Worm (Caenorhabditis elegans) whole organism, late embryonic: ENCODE data around the gene ZK899.2.
"Not testable (repeated sequence)": the region's sequence is repeated elsewhere in the genome, so short reads cannot be mapped to it uniquely, and the experiment has no call there.

Experiments
- C08G9.2 ChIP-seq: sonication (generic microtip); optimal IDR thresholded peaks from 2 replicates; lab custom pipeline; 2016; ENCODE audit warnings: mild to moderate bottlenecking, missing genetic modification characterization, moderate library complexity, missing compliant biosample characterization
- ahr-1 ChIP-seq: sonication (generic microtip); optimal IDR thresholded peaks from 2 replicates; lab custom pipeline; 2016; ENCODE audit warnings: missing genetic modification characterization, missing compliant biosample characterization
- ama-1 ChIP-seq: fragments of 150-350 bp; optimal IDR thresholded peaks from 2 replicates; lab custom pipeline; 2014
- ceh-14 ChIP-seq: sonication (generic microtip); optimal IDR thresholded peaks from 2 replicates; lab custom pipeline; 2016; ENCODE audit warnings: missing genotype, missing genetic modification characterization, missing compliant biosample characterization
- ceh-18 ChIP-seq: sonication (generic microtip); optimal IDR thresholded peaks from 2 replicates; lab custom pipeline; 2016; ENCODE audit warnings: missing genetic modification characterization, missing compliant biosample characterization
- ceh-2 ChIP-seq: sonication (generic microtip); optimal IDR thresholded peaks from 2 replicates; lab custom pipeline; 2016; ENCODE audit warnings: missing genotype, missing genetic modification characterization, missing compliant biosample characterization
- ceh-22 ChIP-seq: sonication (generic microtip); optimal IDR thresholded peaks from 2 replicates; lab custom pipeline; 2017; ENCODE audit warnings: missing biosample characterization, missing genetic modification characterization
- ceh-24 ChIP-seq: sonication (generic microtip); optimal IDR thresholded peaks from 2 replicates; lab custom pipeline; 2016; ENCODE audit warnings: mild to moderate bottlenecking, missing genetic modification characterization, missing compliant biosample characterization
- ceh-30 ChIP-seq: fragments of 150-350 bp; optimal IDR thresholded peaks from 2 replicates; lab custom pipeline; 2014; ENCODE audit warnings: missing biosample characterization, missing genetic modification characterization
- ceh-45 ChIP-seq: fragments of 200-800 bp; sonication (Bioruptor generic); IDR thresholded peaks from 2 replicates; pipeline ENCODE4 v1.3.6; 2022; ENCODE audit warnings: missing genetic modification reagents, missing genetic modification characterization, missing compliant biosample characterization
- ceh-6 ChIP-seq: fragments of 200-800 bp; sonication (Bioruptor generic); optimal IDR thresholded peaks from 2 replicates; lab custom pipeline; 2018; ENCODE audit warnings: mild to moderate bottlenecking, missing genetic modification characterization, missing compliant biosample characterization
- ceh-9 ChIP-seq: sonication (generic microtip); optimal IDR thresholded peaks from 2 replicates; lab custom pipeline; 2016; ENCODE audit warnings: mild to moderate bottlenecking, missing genetic modification characterization, inconsistent platforms, missing compliant biosample characterization
- dmd-4 ChIP-seq: sonication (generic microtip); optimal IDR thresholded peaks from 2 replicates; lab custom pipeline; 2016; ENCODE audit warnings: borderline replicate concordance, missing genetic modification characterization, missing compliant biosample characterization
- elt-4 ChIP-seq: sonication (generic microtip); optimal IDR thresholded peaks from 2 replicates; lab custom pipeline; 2016; ENCODE audit warnings: missing genetic modification characterization, missing compliant biosample characterization
- ets-4 ChIP-seq: sonication (generic microtip); optimal IDR thresholded peaks from 2 replicates; lab custom pipeline; 2016; ENCODE audit warnings: missing genetic modification characterization, missing compliant biosample characterization
- eyg-1 ChIP-seq: sonication (generic microtip); optimal IDR thresholded peaks from 2 replicates; lab custom pipeline; 2016; ENCODE audit warnings: missing genotype, missing genetic modification characterization, missing compliant biosample characterization
- fax-1 ChIP-seq: sonication (generic microtip); optimal IDR thresholded peaks from 2 replicates; lab custom pipeline; 2016; ENCODE audit warnings: missing genotype, missing genetic modification characterization, missing compliant biosample characterization
- fkh-10 ChIP-seq: fragments of 150-350 bp; optimal IDR thresholded peaks from 2 replicates; lab custom pipeline; 2014; ENCODE audit warnings: missing biosample characterization, missing genetic modification reagents, missing genetic modification characterization
- gmeb-2 ChIP-seq: sonication (generic microtip); optimal IDR thresholded peaks from 2 replicates; lab custom pipeline; 2016; ENCODE audit warnings: missing genetic modification characterization, inconsistent platforms, missing compliant biosample characterization
- hlh-13 ChIP-seq: fragments of 200-800 bp; sonication (Bioruptor generic); optimal IDR thresholded peaks from 2 replicates; lab custom pipeline; 2018; ENCODE audit warnings: mild to moderate bottlenecking, missing genetic modification characterization, missing compliant biosample characterization
- hlh-15 ChIP-seq: sonication (generic microtip); optimal IDR thresholded peaks from 2 replicates; lab custom pipeline; 2016; ENCODE audit warnings: missing genetic modification characterization, missing compliant biosample characterization
- hlh-30 ChIP-seq: sonication (generic microtip); optimal IDR thresholded peaks from 2 replicates; lab custom pipeline; 2017; ENCODE audit warnings: antibody characterized with exemption, missing genetic modification characterization, missing compliant biosample characterization; ENCODE audit not compliant: insufficient read depth
- hlh-8 ChIP-seq: sonication (generic microtip); optimal IDR thresholded peaks from 2 replicates; lab custom pipeline; 2016; ENCODE audit warnings: missing genotype, missing genetic modification characterization, missing compliant biosample characterization
- lim-6 ChIP-seq: sonication (generic microtip); optimal IDR thresholded peaks from 2 replicates; lab custom pipeline; 2016; ENCODE audit warnings: missing genetic modification characterization, missing compliant biosample characterization
- madf-2 ChIP-seq: sonication (generic microtip); optimal IDR thresholded peaks from 2 replicates; lab custom pipeline; 2017; ENCODE audit warnings: missing genetic modification characterization, missing compliant biosample characterization
- mec-3 ChIP-seq: sonication (generic microtip); optimal IDR thresholded peaks from 2 replicates; lab custom pipeline; 2016; ENCODE audit warnings: borderline replicate concordance, missing genetic modification characterization, missing compliant biosample characterization
- nhr-232 ChIP-seq: sonication (generic microtip); optimal IDR thresholded peaks from 2 replicates; lab custom pipeline; 2016; ENCODE audit warnings: missing genetic modification characterization, missing compliant biosample characterization
- pat-9 ChIP-seq: fragments of 200-800 bp; sonication (Bioruptor generic); optimal IDR thresholded peaks from 2 replicates; lab custom pipeline; 2018; ENCODE audit warnings: mild to moderate bottlenecking, missing genetic modification characterization, moderate library complexity, missing compliant biosample characterization
- pax-1 ChIP-seq: fragments of 150-350 bp; optimal IDR thresholded peaks from 2 replicates; lab custom pipeline; 2014; ENCODE audit warnings: missing biosample characterization, missing genetic modification characterization
- pha-2 ChIP-seq: sonication (generic microtip); optimal IDR thresholded peaks from 2 replicates; lab custom pipeline; 2017; ENCODE audit warnings: mild to moderate bottlenecking, missing genetic modification characterization, missing compliant biosample characterization
- pqm-1 ChIP-seq: sonication (generic microtip); optimal IDR thresholded peaks from 2 replicates; lab custom pipeline; 2016; ENCODE audit warnings: missing genetic modification characterization, missing compliant biosample characterization
- ref-2 ChIP-seq: sonication (generic microtip); optimal IDR thresholded peaks from 2 replicates; lab custom pipeline; 2016; ENCODE audit warnings: missing genetic modification characterization, missing compliant biosample characterization
- sdc-2 ChIP-seq: sonication (generic microtip); optimal IDR thresholded peaks from 2 replicates; lab custom pipeline; 2016; ENCODE audit warnings: missing genotype, missing genetic modification characterization, missing compliant biosample characterization
- sox-2 ChIP-seq: fragments of 200-800 bp; sonication (Bioruptor generic); IDR thresholded peaks from 2 replicates; pipeline ENCODE4 v1.3.6; 2022; ENCODE audit warnings: missing genetic modification reagents, missing genetic modification characterization, missing compliant biosample characterization
- sox-4 ChIP-seq: sonication (generic microtip); optimal IDR thresholded peaks from 2 replicates; lab custom pipeline; 2017; ENCODE audit warnings: mild to moderate bottlenecking, missing genetic modification characterization, inconsistent platforms, missing compliant biosample characterization
- syd-9 ChIP-seq: sonication (generic microtip); optimal IDR thresholded peaks from 2 replicates; lab custom pipeline; 2016; ENCODE audit warnings: mild to moderate bottlenecking, missing genetic modification characterization, moderate library complexity, missing compliant biosample characterization
- tbx-7 ChIP-seq: sonication (generic microtip); optimal IDR thresholded peaks from 2 replicates; lab custom pipeline; 2016; ENCODE audit warnings: missing genotype, missing genetic modification characterization, missing compliant biosample characterization
- unc-42 ChIP-seq: sonication (generic microtip); optimal IDR thresholded peaks from 2 replicates; lab custom pipeline; 2016; ENCODE audit warnings: missing genotype, missing genetic modification characterization, missing compliant biosample characterization
- unc-55 ChIP-seq: sonication (generic microtip); optimal IDR thresholded peaks from 2 replicates; lab custom pipeline; 2017; ENCODE audit warnings: missing biosample characterization, missing genetic modification reagents, missing genetic modification characterization
- unc-86 ChIP-seq: sonication (generic microtip); optimal IDR thresholded peaks from 2 replicates; lab custom pipeline; 2016; ENCODE audit warnings: missing genetic modification characterization, missing compliant biosample characterization
- zip-5 ChIP-seq: sonication (generic microtip); optimal IDR thresholded peaks from 2 replicates; lab custom pipeline; 2016; ENCODE audit warnings: missing genetic modification characterization, missing compliant biosample characterization

The ZK899.2 gene

DNA sequence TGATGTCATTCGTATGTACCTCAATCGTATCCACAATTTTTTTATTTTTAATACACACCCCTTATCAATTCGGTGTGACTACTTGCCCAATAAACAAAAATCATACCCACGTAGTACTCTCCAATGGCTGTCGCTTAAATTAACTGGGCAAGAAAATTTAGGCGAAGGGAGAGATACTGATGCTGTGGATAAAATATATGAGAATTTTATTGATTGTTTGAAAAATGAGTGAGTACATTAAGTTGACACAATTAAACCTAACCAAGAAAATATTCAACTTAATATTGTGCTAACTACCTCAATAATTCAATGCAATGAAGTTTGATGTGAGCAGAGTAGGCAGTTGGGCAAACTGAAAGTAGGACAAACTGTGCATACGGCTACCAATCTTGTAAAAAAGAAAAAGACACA lies 13.9 kb upstream of the ZK899.2 start (continued):
- TF ChIP-seq pqm-1 (tag; lab: Kevin White, UChicago) (peak; percentile 81), fkh-10 (GFP tag; lab: Kevin White, UChicago) (peak; percentile 86), hlh-30 (tag; lab: Kevin White, UChicago) (peak; percentile 72), mec-3 (tag; lab: Kevin White, UChicago) (no peak), sox-4 (tag; lab: Kevin White, UChicago) (no peak), ceh-30 (tag; lab: Kevin White, UChicago) (peak; percentile 13), elt-4 (tag; lab: Kevin White, UChicago) (no peak), ceh-6 (GFP tag; lab: Kevin White, UChicago) (peak; percentile 5), hlh-8 (tag; lab: Kevin White, UChicago) (no peak), ceh-9 (tag; lab: Kevin White, UChicago) (no peak), lim-6 (tag; lab: Kevin White, UChicago) (no peak), zip-5 (no peak), unc-55 (GFP tag; lab: Kevin White, UChicago) (peak; percentile 80), ceh-22 (tag; lab: Kevin White, UChicago) (no peak), unc-86 (tag; lab: Kevin White, UChicago) (peak; percentile 23), nhr-232 (tag; lab: Kevin White, UChicago) (no peak), ama-1 (lab: Kevin White, UChicago) (no peak), unc-42 (tag; lab: Kevin White, UChicago) (peak; percentile 96), ceh-2 (tag; lab: Kevin White, UChicago) (peak; percentile 63), hlh-13 (GFP tag; lab: Kevin White, UChicago) (no peak), sox-2 (0 out of 2 replicates have a peak, but pooled peaks have one; percentile 14), ceh-45 (GFP tag; lab: Robert Waterston, UW) (no peak), eyg-1 (tag; lab: Kevin White, UChicago) (no peak), pat-9 (tag; lab: Kevin White, UChicago) (peak; percentile 21), gmeb-2 (tag; lab: Kevin White, UChicago) (peak; percentile 1), ahr-1 (tag; lab: Kevin White, UChicago) (no peak), ref-2 (peak; percentile 77), pax-1 (tag; lab: Kevin White, UChicago) (peak; percentile 92), tbx-7 (tag; lab: Kevin White, UChicago) (peak; percentile 47), sdc-2 (tag; lab: Kevin White, UChicago) (peak; percentile 99), ceh-24 (no peak), ceh-14 (peak; percentile 63), fax-1 (tag; lab: Kevin White, UChicago) (no peak), dmd-4 (tag; lab: Kevin White, UChicago) (peak; percentile 27), ceh-18 (tag; lab: Kevin White, UChicago) (peak; percentile 98), C08G9.2 (tag; lab: Kevin White, UChicago) (peak; percentile 70), pha-2 (tag; lab: Kevin White, UChicago) (no peak), madf-2 (tag; lab: Kevin White, UChicago) (peak; percentile 58), syd-9 (tag; lab: Kevin White, UChicago) (peak; percentile 60)

DNA sequence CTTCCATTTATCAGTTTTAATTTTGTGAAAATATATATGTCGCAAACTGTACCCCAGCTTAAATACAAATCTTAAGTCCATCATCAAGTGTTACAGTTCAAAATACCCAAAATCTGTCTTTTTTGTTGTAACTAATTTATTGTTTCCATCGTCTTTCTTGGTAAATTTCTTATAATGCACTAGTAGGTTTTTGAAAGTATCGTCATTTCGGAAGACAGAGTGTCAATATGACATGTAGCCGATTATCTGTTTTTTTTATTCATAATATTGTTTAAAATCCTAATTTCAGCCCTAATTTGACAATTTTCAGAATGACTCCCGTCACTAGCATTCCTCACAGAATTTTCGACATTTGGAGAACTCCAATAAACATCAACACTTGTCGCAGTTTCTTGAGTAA lies 11.3 kb upstream of the ZK899.2 start, which contains the start of gene ZK899.6:
ZK899.6 (plus strand) TSS at position 301 of the 400 bp plus-strand sequence.
- TF ChIP-seq ceh-18 (tag; lab: Kevin White, UChicago); hlh-15 (tag; lab: Kevin White, UChicago); ama-1 (lab: Kevin White, UChicago): not testable (repeated sequence)

DNA sequence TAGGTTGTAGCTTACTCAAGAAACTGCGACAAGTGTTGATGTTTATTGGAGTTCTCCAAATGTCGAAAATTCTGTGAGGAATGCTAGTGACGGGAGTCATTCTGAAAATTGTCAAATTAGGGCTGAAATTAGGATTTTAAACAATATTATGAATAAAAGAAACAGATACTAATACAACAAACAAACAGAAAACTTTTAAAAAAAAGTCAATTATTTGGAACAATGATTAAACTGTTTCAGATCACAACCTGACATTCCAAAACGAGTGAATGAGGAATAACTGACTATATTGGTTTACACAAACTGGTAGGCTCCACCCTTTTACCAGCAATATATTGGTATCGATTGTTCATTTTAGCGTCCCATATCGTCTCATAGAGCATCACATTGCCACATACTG lies 9.0 kb upstream of the ZK899.2 start, which contains the start of gene ZK899.5:
ZK899.5 (minus strand) TSS at position 101 of the 400 bp plus-strand sequence.
- TF ChIP-seq eyg-1, ets-4, lim-6 (tag; lab: Kevin White, UChicago): not testable (repeated sequence)
